Worm (Caenorhabditis elegans): ENCODE results near the gene Y105C5A.1268.

DNA sequence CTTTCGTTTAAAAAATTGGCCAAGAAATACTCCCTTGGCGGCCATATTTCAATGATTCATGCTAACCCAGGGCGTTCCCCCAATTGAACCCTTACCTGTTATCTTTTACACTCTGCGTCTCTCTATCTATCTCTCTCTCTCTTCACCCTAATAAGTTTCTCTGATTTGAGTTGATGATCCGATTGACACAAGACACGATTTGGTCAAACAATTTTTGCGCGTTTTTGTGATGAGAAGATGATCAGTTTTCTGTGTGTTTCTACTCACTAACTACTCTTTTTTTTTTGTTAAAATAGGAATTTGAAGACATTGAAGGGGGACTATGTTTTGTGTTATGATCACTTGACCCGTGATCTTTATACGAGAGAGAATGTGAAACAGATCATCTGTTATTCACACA lies 26.7 kb upstream of the Y105C5A.1268 start:
- TF ChIP-seq fkh-10 (GFP tag; optimal IDR thresholded peaks at IDR 0.05), result no peak
- no peak for TF ChIP-seq ceh-48 (tag; optimal IDR thresholded peaks at IDR 0.05)
- TF ChIP-seq K02D7.2 (tag; optimal IDR thresholded peaks at IDR 0.05), result no peak
- TF ChIP-seq ama-1 (optimal IDR thresholded peaks at IDR 0.05), result no peak
- TF ChIP-seq rnt-1 (tag; optimal IDR thresholded peaks at IDR 0.05), result no peak
- TF ChIP-seq nhr-11 (tag; optimal IDR thresholded peaks at IDR 0.05), result no peak
- TF ChIP-seq pha-4 (tag; optimal IDR thresholded peaks at IDR 0.05), result no peak
- no peak for TF ChIP-seq nfya-1 (tag; optimal IDR thresholded peaks at IDR 0.05)

Data from whole organism, late embryonic.